Worm (Caenorhabditis elegans): ENCODE measurements around the gene cest-30.

The cest-30 gene

ce11 chrV:5262999-5263398 is at the start of gene cest-30:
Gene cest-30 (minus strand): TSS chrV:5263099.
- no peak for TF ChIP-seq ztf-29 (GFP tag; IDR thresholded peaks at IDR 0.05)
- TF ChIP-seq klf-2 (GFP tag; conservative IDR thresholded peaks at IDR 0.05), result no peak
- TF ChIP-seq med-1 (GFP tag; optimal IDR thresholded peaks at IDR 0.05; ENCODE audit: insufficient read depth), result no peak
- no peak for TF ChIP-seq flt-1 (GFP tag; IDR thresholded peaks at IDR 0.05)
- no peak for TF ChIP-seq cog-1 (tag; optimal IDR thresholded peaks at IDR 0.05)
- TF ChIP-seq tab-1 (GFP tag; IDR thresholded peaks at IDR 0.05), result no peak
- no peak for TF ChIP-seq T22C8.4 (GFP tag; IDR thresholded peaks at IDR 0.05)
- no peak for TF ChIP-seq ref-1 (GFP tag; conservative IDR thresholded peaks at IDR 0.05)
- no peak for TF ChIP-seq ztf-23 (GFP tag; IDR thresholded peaks at IDR 0.05)

DNA sequence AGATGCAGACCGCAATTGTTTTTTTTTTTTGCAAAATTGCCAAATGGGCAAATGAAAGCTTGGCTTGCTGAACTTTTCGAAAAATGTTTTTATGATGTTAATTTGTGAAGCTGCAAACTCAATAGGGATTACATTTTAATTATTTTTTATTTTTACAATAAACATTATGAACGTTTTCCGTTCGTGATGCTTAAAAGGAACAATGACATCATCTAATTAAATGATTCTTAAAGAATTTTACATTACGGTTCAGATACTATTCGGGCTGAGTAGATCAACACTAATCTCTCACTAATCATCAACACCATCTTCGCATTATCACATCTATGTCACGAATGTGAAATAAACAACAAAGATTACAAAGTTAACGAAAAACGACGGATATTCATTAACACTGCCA is 49.6 kb upstream of the cest-30 start, which contains the start of gene C10G8.3:
C10G8.3 (plus strand) TSS at position 301 of the 400 bp plus-strand sequence.
- TF ChIP-seq ref-1 (GFP tag; conservative IDR thresholded peaks at IDR 0.05), result no peak
- TF ChIP-seq T22C8.4 (GFP tag; IDR thresholded peaks at IDR 0.05), result no peak
- no peak for TF ChIP-seq klf-2 (GFP tag; conservative IDR thresholded peaks at IDR 0.05)
- TF ChIP-seq ztf-23 (GFP tag; IDR thresholded peaks at IDR 0.05), result no peak
- TF ChIP-seq flt-1 (GFP tag; IDR thresholded peaks at IDR 0.05), result no peak
- TF ChIP-seq ztf-29 (GFP tag; IDR thresholded peaks at IDR 0.05), result no peak
- TF ChIP-seq med-1 (GFP tag; optimal IDR thresholded peaks at IDR 0.05; ENCODE audit: insufficient read depth), result no peak
- TF ChIP-seq cog-1 (tag; optimal IDR thresholded peaks at IDR 0.05), result no peak
- TF ChIP-seq tab-1 (GFP tag; IDR thresholded peaks at IDR 0.05), result no peak

DNA sequence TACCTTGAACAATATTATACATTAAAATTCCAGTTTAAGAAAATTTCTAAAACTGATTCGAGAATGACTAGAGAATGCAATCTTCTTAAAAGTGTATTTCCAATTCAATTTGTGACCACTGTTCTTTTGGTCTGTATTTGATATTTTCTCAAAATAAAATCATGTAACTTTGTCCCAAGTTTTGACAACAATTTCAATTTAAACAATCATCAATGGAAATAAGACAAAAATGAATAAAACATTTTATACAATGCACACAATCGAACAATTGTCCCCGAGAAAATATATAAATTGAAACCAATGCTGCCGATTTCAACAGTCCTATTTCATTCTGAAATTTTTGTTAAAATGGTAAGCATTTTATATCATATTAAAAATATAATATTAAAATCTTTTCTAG is 48.7 kb upstream of the cest-30 start, which contains the start of gene C10G8.4:
C10G8.4 (plus strand) TSS at position 301 of the 400 bp plus-strand sequence.
- no peak for TF ChIP-seq ztf-23 (GFP tag; IDR thresholded peaks at IDR 0.05)
- TF ChIP-seq ztf-29 (GFP tag; IDR thresholded peaks at IDR 0.05), result no peak
- no peak for TF ChIP-seq flt-1 (GFP tag; IDR thresholded peaks at IDR 0.05)
- TF ChIP-seq klf-2 (GFP tag; conservative IDR thresholded peaks at IDR 0.05), result no peak
- no peak for TF ChIP-seq ref-1 (GFP tag; conservative IDR thresholded peaks at IDR 0.05)
- TF ChIP-seq T22C8.4 (GFP tag; IDR thresholded peaks at IDR 0.05), result no peak
- no peak for TF ChIP-seq cog-1 (tag; optimal IDR thresholded peaks at IDR 0.05)
- no peak for TF ChIP-seq tab-1 (GFP tag; IDR thresholded peaks at IDR 0.05)
- no peak for TF ChIP-seq med-1 (GFP tag; optimal IDR thresholded peaks at IDR 0.05; ENCODE audit: insufficient read depth)

DNA sequence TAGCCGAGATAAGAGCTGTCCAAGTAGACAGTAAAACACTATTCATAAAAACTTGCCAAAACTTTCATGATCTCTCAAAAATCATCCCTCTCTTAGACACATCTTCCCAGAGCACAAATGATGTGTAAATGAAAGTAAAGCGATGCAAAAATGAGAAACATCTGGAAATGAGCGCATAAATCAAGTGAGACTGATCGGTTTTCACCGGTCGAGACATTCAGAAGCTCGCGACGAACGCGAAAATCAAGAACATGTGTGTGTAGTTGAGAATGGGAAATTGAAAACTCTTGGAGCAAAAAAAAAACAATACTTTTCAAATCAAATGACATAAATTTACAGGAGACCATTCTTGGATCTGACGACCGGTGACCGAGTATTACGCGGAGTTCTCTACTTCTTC is 41.5 kb upstream of the cest-30 start:
- TF ChIP-seq klf-2 (GFP tag; conservative IDR thresholded peaks at IDR 0.05) (no peak), cog-1 (tag; optimal IDR thresholded peaks at IDR 0.05) (no peak), ztf-29 (GFP tag; IDR thresholded peaks at IDR 0.05) (no peak), flt-1 (GFP tag; IDR thresholded peaks at IDR 0.05) (no peak), ref-1 (GFP tag; conservative IDR thresholded peaks at IDR 0.05) (no peak)

ce11 chrV:5303389-5303788 is 40.5 kb upstream of the cest-30 start, which contains the start of gene ncx-2:
Gene ncx-2 (plus strand): TSS chrV:5303689.
- no peak for TF ChIP-seq T22C8.4 (GFP tag; IDR thresholded peaks at IDR 0.05)
- no peak for TF ChIP-seq cog-1 (tag; optimal IDR thresholded peaks at IDR 0.05)
- TF ChIP-seq med-1 (GFP tag; optimal IDR thresholded peaks at IDR 0.05; ENCODE audit: insufficient read depth), result no peak
- no peak for TF ChIP-seq tab-1 (GFP tag; IDR thresholded peaks at IDR 0.05)
- TF ChIP-seq ztf-23 (GFP tag; IDR thresholded peaks at IDR 0.05), result no peak
- TF ChIP-seq ztf-29 (GFP tag; IDR thresholded peaks at IDR 0.05), result no peak
- TF ChIP-seq klf-2 (GFP tag; conservative IDR thresholded peaks at IDR 0.05), result no peak
- no peak for TF ChIP-seq flt-1 (GFP tag; IDR thresholded peaks at IDR 0.05)
- TF ChIP-seq ref-1 (GFP tag; conservative IDR thresholded peaks at IDR 0.05), result no peak

DNA sequence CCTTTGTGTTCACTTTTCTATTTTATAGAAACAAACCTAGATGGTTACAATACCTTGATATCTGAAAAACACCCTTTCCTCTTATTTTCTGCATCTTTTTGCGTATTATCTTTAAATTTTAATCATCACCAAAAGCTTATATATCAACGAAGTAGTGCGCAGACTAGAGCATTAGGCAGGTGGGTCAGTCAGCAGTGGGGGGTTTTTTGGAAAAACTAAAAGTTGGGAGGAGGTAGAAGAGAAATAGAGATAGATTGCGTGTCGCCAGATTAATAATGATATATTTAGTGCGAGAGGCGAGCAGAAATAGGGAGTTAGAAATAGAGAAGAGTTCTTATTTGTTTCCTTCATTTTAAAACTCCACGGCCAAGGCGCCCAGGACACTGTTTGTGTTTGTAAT is 38.3 kb upstream of the cest-30 start:
- TF ChIP-seq ztf-29 (GFP tag; IDR thresholded peaks at IDR 0.05) (no peak), ztf-23 (GFP tag; IDR thresholded peaks at IDR 0.05) (no peak), T22C8.4 (GFP tag; IDR thresholded peaks at IDR 0.05) (no peak), flt-1 (GFP tag; IDR thresholded peaks at IDR 0.05) (no peak), ref-1 (GFP tag; conservative IDR thresholded peaks at IDR 0.05) (no peak), klf-2 (GFP tag; conservative IDR thresholded peaks at IDR 0.05) (no peak), cog-1 (tag; optimal IDR thresholded peaks at IDR 0.05) (no peak)

ce11 chrV:5297740-5298139 is 34.8 kb upstream of the cest-30 start:
- TF ChIP-seq ref-1 (GFP tag; conservative IDR thresholded peaks at IDR 0.05) (no peak), klf-2 (GFP tag; conservative IDR thresholded peaks at IDR 0.05) (no peak), ztf-23 (GFP tag; IDR thresholded peaks at IDR 0.05) (no peak), med-1 (GFP tag; optimal IDR thresholded peaks at IDR 0.05; ENCODE audit: insufficient read depth) (no peak), T22C8.4 (GFP tag; IDR thresholded peaks at IDR 0.05) (no peak), flt-1 (GFP tag; IDR thresholded peaks at IDR 0.05) (no peak)

ce11 chrV:5295940-5296339 is 33.0 kb upstream of the cest-30 start:
- TF ChIP-seq ref-1 (GFP tag; conservative IDR thresholded peaks at IDR 0.05) (no peak), ztf-29 (GFP tag; IDR thresholded peaks at IDR 0.05) (no peak)

- TF ChIP-seq flt-1 (GFP tag; IDR thresholded peaks at IDR 0.05), result no peak
- no peak for TF ChIP-seq med-1 (GFP tag; optimal IDR thresholded peaks at IDR 0.05; ENCODE audit: insufficient read depth)
- TF ChIP-seq klf-2 (GFP tag; conservative IDR thresholded peaks at IDR 0.05), result no peak
- TF ChIP-seq ztf-29 (GFP tag; IDR thresholded peaks at IDR 0.05), result no peak
- no peak for TF ChIP-seq ref-1 (GFP tag; conservative IDR thresholded peaks at IDR 0.05)
- no peak for TF ChIP-seq ztf-23 (GFP tag; IDR thresholded peaks at IDR 0.05)
- TF ChIP-seq tab-1 (GFP tag; IDR thresholded peaks at IDR 0.05), result no peak
- TF ChIP-seq T22C8.4 (GFP tag; IDR thresholded peaks at IDR 0.05), result no peak
- no peak for TF ChIP-seq cog-1 (tag; optimal IDR thresholded peaks at IDR 0.05)
Measured at ce11 chrV:5288676-5289075, 25.8 kb upstream of the cest-30 start.

- TF ChIP-seq ztf-23 (GFP tag; IDR thresholded peaks at IDR 0.05) (no peak), ref-1 (GFP tag; conservative IDR thresholded peaks at IDR 0.05) (no peak), flt-1 (GFP tag; IDR thresholded peaks at IDR 0.05) (no peak), ztf-29 (GFP tag; IDR thresholded peaks at IDR 0.05) (no peak), klf-2 (GFP tag; conservative IDR thresholded peaks at IDR 0.05) (no peak), tab-1 (GFP tag; IDR thresholded peaks at IDR 0.05) (no peak), med-1 (GFP tag; optimal IDR thresholded peaks at IDR 0.05; ENCODE audit: insufficient read depth) (no peak), cog-1 (tag; optimal IDR thresholded peaks at IDR 0.05) (no peak), T22C8.4 (GFP tag; IDR thresholded peaks at IDR 0.05) (no peak)
Measured at ce11 chrV:5287273-5287672, 24.4 kb upstream of the cest-30 start, which contains the start of gene Y49G5A.1. Gene Y49G5A.1 (minus strand): TSS chrV:5287373.

All from whole organism, midembryonic.